Worm (Caenorhabditis elegans) whole organism, L2 larva: Measurements from ENCODE around the gene oxy-4.

Source experiments
- R02D3.7 ChIP-seq: fragments of 150-350 bp; optimal IDR thresholded peaks from 2 replicates; lab custom pipeline; 2014; ENCODE audit warnings: missing biosample characterization, missing genetic modification characterization
- aly-2 ChIP-seq: fragments of 150-350 bp; optimal IDR thresholded peaks from 2 replicates; lab custom pipeline; 2014; ENCODE audit warnings: missing biosample characterization, missing genetic modification characterization
- blmp-1 ChIP-seq: sonication (generic microtip); optimal IDR thresholded peaks from 2 replicates; lab custom pipeline; 2017; ENCODE audit warnings: missing genetic modification characterization, mild to moderate bottlenecking, missing compliant biosample characterization, antibody characterized with exemption, moderate library complexity; ENCODE audit not compliant: insufficient read depth
- elt-1 ChIP-seq: fragments of 150-350 bp; optimal IDR thresholded peaks from 2 replicates; lab custom pipeline; 2014; ENCODE audit warnings: missing biosample characterization, missing genetic modification characterization
- mdl-1 ChIP-seq, 2 experiments: fragments of 150-350 bp in 1 of 2; sonication (generic microtip) in 1 of 2; optimal IDR thresholded peaks; 2 replicates each; lab custom pipeline; 2017; ENCODE audit warnings: missing biosample characterization in 2 of 2, missing genetic modification characterization in 2 of 2
- nhr-10 ChIP-seq: sonication (generic microtip); optimal IDR thresholded peaks from 2 replicates; lab custom pipeline; 2017; ENCODE audit warnings: missing biosample characterization, missing genetic modification characterization
- unc-39 ChIP-seq: fragments of 150-350 bp; optimal IDR thresholded peaks from 2 replicates; lab custom pipeline; 2014; ENCODE audit warnings: missing biosample characterization, missing genetic modification characterization
- unc-62 ChIP-seq: fragments of 150-350 bp; optimal IDR thresholded peaks from 2 replicates; lab custom pipeline; 2014; ENCODE audit warnings: missing biosample characterization, missing genetic modification reagents, missing genetic modification characterization

DNA sequence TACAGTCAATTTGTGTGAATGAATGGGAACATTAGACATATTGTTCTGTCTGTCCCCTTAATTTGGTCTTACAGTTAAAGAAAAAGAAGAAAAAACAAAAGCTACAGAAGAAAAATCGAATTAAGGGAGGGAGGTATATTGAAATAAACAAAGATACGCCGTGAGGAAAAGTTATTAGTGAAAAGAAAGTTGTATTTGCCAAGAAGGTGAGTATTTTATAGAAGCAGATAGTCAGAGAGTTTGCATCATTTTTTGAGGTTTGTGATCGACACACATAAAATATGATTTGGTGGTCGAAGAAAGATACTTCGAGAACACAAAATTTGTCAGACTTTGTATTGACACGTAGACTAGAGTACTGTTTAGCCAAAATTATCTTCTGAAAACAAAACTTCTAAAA, 41.8 kb upstream of the oxy-4 start:
- TF ChIP-seq elt-1 (tag; lab: Kevin White, UChicago) (no peak), unc-62 (GFP tag; lab: Kevin White, UChicago) (no peak), unc-39 (tag; lab: Kevin White, UChicago) (no peak), R02D3.7 (tag; lab: Kevin White, UChicago) (no peak), nhr-10 (tag; lab: Kevin White, UChicago) (no peak), aly-2 (tag; lab: Kevin White, UChicago) (no peak), blmp-1 (tag; lab: Kevin White, UChicago) (peak; percentile 14), mdl-1 (tag; optimal IDR thresholded peaks at IDR 0.05; lab: Kevin White, UChicago) (no peak)
